Worm (Caenorhabditis elegans): ENCODE results near the gene K02A6.2.

DNA sequence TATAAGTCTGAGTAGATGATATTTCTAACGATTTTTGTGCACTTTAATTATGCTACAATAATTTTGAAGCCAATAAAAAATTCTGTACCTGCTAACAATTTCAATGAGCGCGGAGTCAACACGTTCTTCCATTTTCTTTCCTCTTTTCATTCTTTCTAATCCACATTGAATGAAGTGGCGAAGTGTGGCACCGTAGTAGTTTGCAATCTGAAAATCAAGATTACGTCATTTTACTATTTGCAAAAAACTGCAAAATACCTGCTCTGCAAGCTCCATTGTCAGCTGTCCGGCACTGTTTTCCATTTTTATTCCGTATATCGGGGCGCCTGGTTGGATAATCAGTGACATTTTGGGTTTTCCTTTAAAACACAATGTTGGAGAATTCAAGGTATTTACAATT is 4.4 kb upstream of the K02A6.2 start:
- no peak for TF ChIP-seq lsy-2 (tag; optimal IDR thresholded peaks at IDR 0.05)
- TF ChIP-seq sox-4 (tag; optimal IDR thresholded peaks at IDR 0.05), result no peak
- TF ChIP-seq elt-3 (tag; optimal IDR thresholded peaks at IDR 0.05), result no peak
- TF ChIP-seq zag-1 (tag; optimal IDR thresholded peaks at IDR 0.05), result no peak

Measured in whole organism, L1 larva.